Worm (Caenorhabditis elegans): ENCODE measurements around the gene C06A1.3.

DNA sequence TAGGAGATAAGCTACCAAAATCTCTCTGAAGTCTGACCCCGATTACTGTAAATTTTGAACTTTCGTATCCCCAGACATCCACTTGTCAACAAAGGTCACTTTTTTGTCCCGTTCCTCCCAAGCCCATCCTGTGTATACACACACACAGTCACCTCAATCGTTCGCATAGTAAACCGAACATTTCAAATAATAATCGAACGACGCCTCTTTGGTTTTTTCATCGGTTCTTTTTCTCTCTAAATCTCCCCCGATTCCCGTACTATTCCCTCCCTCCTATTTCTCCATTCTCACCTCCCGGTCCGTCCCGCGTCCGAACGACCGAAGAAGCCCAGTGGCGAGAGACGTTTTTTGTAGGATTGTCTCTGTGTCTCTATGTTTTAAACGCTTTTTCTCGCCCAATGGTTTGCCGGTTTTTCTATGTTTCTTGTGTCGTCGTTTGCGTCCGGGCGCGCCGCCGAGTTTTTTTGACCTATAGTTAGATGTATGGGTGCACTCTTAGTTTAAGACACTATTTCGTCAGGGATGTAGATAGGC is 42.8 kb upstream of the C06A1.3 start:
- TF ChIP-seq madf-2 (tag; optimal IDR thresholded peaks at IDR 0.05) (no peak), tbx-2 (tag; optimal IDR thresholded peaks at IDR 0.05) (no peak), F13H6.1 (tag; optimal IDR thresholded peaks at IDR 0.05) (no peak), gmeb-2 (tag; optimal IDR thresholded peaks at IDR 0.05) (no peak), fkh-10 (GFP tag; optimal IDR thresholded peaks at IDR 0.05) (no peak), pqm-1 (tag; optimal IDR thresholded peaks at IDR 0.05) (no peak), sox-2 (GFP tag; IDR thresholded peaks at IDR 0.05) (no peak), ama-1 (optimal IDR thresholded peaks at IDR 0.05) (no peak), rnt-1 (tag; optimal IDR thresholded peaks at IDR 0.05) (no peak), zip-5 (tag; optimal IDR thresholded peaks at IDR 0.05) (no peak), dmd-4 (tag; optimal IDR thresholded peaks at IDR 0.05; ENCODE audit: borderline replicate concordance) (no peak)

All from whole organism, late embryonic.